Worm (Caenorhabditis elegans) whole organism, L1 larva: ENCODE measurements around the gene clec-26.
A peak's percentile ranks its signal among the peaks of the same experiment; 100 is the strongest.

ENCODE experiments used
- C16A3.4 ChIP-seq: fragments of 150-350 bp; optimal IDR thresholded peaks from 2 replicates; lab custom pipeline; 2014; ENCODE audit warnings: missing biosample characterization, missing genetic modification characterization
- F16B12.6 ChIP-seq: fragments of 150-350 bp; optimal IDR thresholded peaks from 2 replicates; lab custom pipeline; 2014; ENCODE audit warnings: missing biosample characterization, missing genetic modification characterization
- Y116A8C.19 ChIP-seq: sonication (generic microtip); optimal IDR thresholded peaks from 2 replicates; lab custom pipeline; 2016; ENCODE audit warnings: missing compliant biosample characterization, missing genetic modification characterization, borderline replicate concordance
- aha-1 ChIP-seq: fragments of 150-350 bp; optimal IDR thresholded peaks from 2 replicates; lab custom pipeline; 2014; ENCODE audit warnings: missing biosample characterization, missing genetic modification characterization
- ceh-63 ChIP-seq: fragments of 200-800 bp; sonication (Bioruptor generic); optimal IDR thresholded peaks from 2 replicates; lab custom pipeline; 2018; ENCODE audit warnings: mild to moderate bottlenecking, missing genetic modification characterization, missing compliant biosample characterization
- egl-27 ChIP-seq, 2 experiments: fragments of 150-350 bp in 1 of 2; sonication (generic microtip); optimal IDR thresholded peaks; 3 replicates each; lab custom pipeline; 2017 to 2018; ENCODE audit warnings: missing biosample characterization in 2 of 2, missing genetic modification characterization in 2 of 2, missing genetic modification reagents in 2 of 2
- elt-2 ChIP-seq: sonication (generic microtip); optimal IDR thresholded peaks from 2 replicates; lab custom pipeline; 2016; ENCODE audit warnings: missing genetic modification characterization, mild to moderate bottlenecking, inconsistent platforms, missing compliant biosample characterization, missing genetic modification reagents
- fkh-10 ChIP-seq: sonication (generic microtip); optimal IDR thresholded peaks from 2 replicates; lab custom pipeline; 2017; ENCODE audit warnings: missing biosample characterization, missing genetic modification reagents, missing genetic modification characterization
- fos-1 ChIP-seq: fragments of 150-350 bp; optimal IDR thresholded peaks from 2 replicates; lab custom pipeline; 2014; ENCODE audit warnings: missing biosample characterization, missing genetic modification characterization
- hlh-17 ChIP-seq: fragments of 200-800 bp; sonication (Bioruptor generic); optimal IDR thresholded peaks from 2 replicates; lab custom pipeline; 2018; ENCODE audit warnings: missing genetic modification characterization, mild to moderate bottlenecking, missing compliant biosample characterization, moderate library complexity, borderline replicate concordance
- hlh-4 ChIP-seq: sonication (generic microtip); optimal IDR thresholded peaks from 2 replicates; lab custom pipeline; 2016; ENCODE audit warnings: mild to moderate bottlenecking, missing genetic modification characterization, missing compliant biosample characterization
- hpl-2 ChIP-seq: fragments of 150-350 bp; optimal IDR thresholded peaks from 2 replicates; lab custom pipeline; 2014; ENCODE audit warnings: missing biosample characterization, missing genetic modification reagents, missing genetic modification characterization
- isw-1 ChIP-seq: fragments of 200-800 bp; sonication (Bioruptor generic); IDR thresholded peaks from 2 replicates; pipeline ENCODE4 v1.3.6; 2022; ENCODE audit warnings: missing genetic modification characterization, missing compliant biosample characterization
- jun-1 ChIP-seq: fragments of 150-350 bp; optimal IDR thresholded peaks from 2 replicates; lab custom pipeline; 2014; ENCODE audit warnings: missing biosample characterization, missing genetic modification reagents, missing genetic modification characterization
- lin-14 ChIP-seq: fragments of 200-800 bp; sonication (Bioruptor generic); optimal IDR thresholded peaks from 2 replicates; lab custom pipeline; 2018; ENCODE audit warnings: mild to moderate bottlenecking, missing genetic modification characterization, moderate library complexity, missing compliant biosample characterization
- lin-15B ChIP-seq: fragments of 150-350 bp; sonication (generic microtip); optimal IDR thresholded peaks from 3 replicates; lab custom pipeline; 2014; ENCODE audit warnings: missing biosample characterization, missing genetic modification characterization
- lin-35 ChIP-seq, 2 experiments: fragments of 150-350 bp; optimal IDR thresholded peaks; 2 replicates each; lab custom pipeline; 2014; ENCODE audit warnings: missing biosample characterization in 2 of 2, missing genetic modification characterization in 2 of 2, missing genetic modification reagents in 2 of 2
- lir-3 ChIP-seq: sonication (generic microtip); optimal IDR thresholded peaks from 2 replicates; lab custom pipeline; 2016; ENCODE audit warnings: mild to moderate bottlenecking, missing genetic modification characterization, moderate library complexity, missing compliant biosample characterization; ENCODE audit not compliant: poor library complexity
- lsy-2 ChIP-seq, 2 experiments: fragments of 150-350 bp; optimal IDR thresholded peaks; 2 replicates each; lab custom pipeline; 2014; ENCODE audit warnings: missing biosample characterization in 2 of 2, missing genetic modification characterization in 2 of 2
- mab-9 ChIP-seq: fragments of 200-800 bp; sonication (Bioruptor generic); IDR thresholded peaks from 2 replicates; pipeline ENCODE4 v1.3.6; 2022; ENCODE audit warnings: missing genetic modification reagents, missing genetic modification characterization, missing compliant biosample characterization
- nhr-11 ChIP-seq: fragments of 150-350 bp; optimal IDR thresholded peaks from 2 replicates; lab custom pipeline; 2014; ENCODE audit warnings: missing biosample characterization, missing genetic modification characterization
- nhr-20 ChIP-seq: sonication (generic microtip); optimal IDR thresholded peaks from 2 replicates; lab custom pipeline; 2016; ENCODE audit warnings: mild to moderate bottlenecking, missing genetic modification characterization, missing compliant biosample characterization
- nhr-237 ChIP-seq: fragments of 150-350 bp; optimal IDR thresholded peaks from 2 replicates; lab custom pipeline; 2014; ENCODE audit warnings: missing biosample characterization, missing genetic modification characterization
- nhr-28 ChIP-seq: fragments of 150-350 bp; optimal IDR thresholded peaks from 2 replicates; lab custom pipeline; 2014; ENCODE audit warnings: missing biosample characterization, missing genetic modification characterization
- nhr-76 ChIP-seq: sonication (generic microtip); optimal IDR thresholded peaks from 2 replicates; lab custom pipeline; 2017; ENCODE audit warnings: missing biosample characterization, missing genetic modification characterization
- nhr-85 ChIP-seq: sonication (generic microtip); peaks from one replicate; lab custom pipeline; 2016; ENCODE audit warnings: missing genetic modification characterization, inconsistent platforms, missing compliant biosample characterization
- pag-3 ChIP-seq: sonication (generic microtip); optimal IDR thresholded peaks from 2 replicates; lab custom pipeline; 2017; ENCODE audit warnings: missing genetic modification characterization, mild to moderate bottlenecking, missing compliant biosample characterization, antibody characterized with exemption, borderline replicate concordance; ENCODE audit not compliant: insufficient read depth
- pqm-1 ChIP-seq: sonication (generic microtip); optimal IDR thresholded peaks from 3 replicates; lab custom pipeline; 2017; ENCODE audit warnings: missing biosample characterization, missing genetic modification characterization
- skn-1 ChIP-seq: fragments of 150-350 bp; optimal IDR thresholded peaks from 2 replicates; lab custom pipeline; 2014; ENCODE audit warnings: missing biosample characterization, missing genetic modification characterization
- snpc-4 ChIP-seq: fragments of 150-350 bp; optimal IDR thresholded peaks from 2 replicates; lab custom pipeline; 2014; ENCODE audit warnings: missing biosample characterization, missing genetic modification characterization
- snu-23 ChIP-seq: sonication (generic microtip); optimal IDR thresholded peaks from 2 replicates; lab custom pipeline; 2016; ENCODE audit warnings: missing genetic modification characterization, missing compliant biosample characterization
- sox-4 ChIP-seq: sonication (generic microtip); optimal IDR thresholded peaks from 2 replicates; lab custom pipeline; 2016; ENCODE audit warnings: missing genetic modification characterization, missing compliant biosample characterization
- sup-37 ChIP-seq: fragments of 200-800 bp; sonication (Bioruptor generic); optimal IDR thresholded peaks from 2 replicates; lab custom pipeline; 2018; ENCODE audit warnings: mild to moderate bottlenecking, missing genetic modification characterization, missing compliant biosample characterization
- swsn-7 ChIP-seq: sonication (generic microtip); optimal IDR thresholded peaks from 2 replicates; lab custom pipeline; 2016; ENCODE audit warnings: missing genetic modification characterization, missing compliant biosample characterization
- unc-130 ChIP-seq: fragments of 150-350 bp; optimal IDR thresholded peaks from 2 replicates; lab custom pipeline; 2017; ENCODE audit warnings: missing biosample characterization, missing genetic modification characterization, inconsistent platforms
- unc-30 ChIP-seq: sonication (generic microtip); optimal IDR thresholded peaks from 2 replicates; lab custom pipeline; 2017; ENCODE audit warnings: missing biosample characterization, missing genetic modification characterization
- unc-62 ChIP-seq: fragments of 150-350 bp; optimal IDR thresholded peaks from 2 replicates; lab custom pipeline; 2014; ENCODE audit warnings: missing biosample characterization, missing genetic modification reagents, missing genetic modification characterization
- vab-15 ChIP-seq: sonication (generic microtip); optimal IDR thresholded peaks from 2 replicates; lab custom pipeline; 2017; ENCODE audit warnings: missing genotype, mild to moderate bottlenecking, missing genetic modification characterization, missing compliant biosample characterization

The clec-26 gene

DNA sequence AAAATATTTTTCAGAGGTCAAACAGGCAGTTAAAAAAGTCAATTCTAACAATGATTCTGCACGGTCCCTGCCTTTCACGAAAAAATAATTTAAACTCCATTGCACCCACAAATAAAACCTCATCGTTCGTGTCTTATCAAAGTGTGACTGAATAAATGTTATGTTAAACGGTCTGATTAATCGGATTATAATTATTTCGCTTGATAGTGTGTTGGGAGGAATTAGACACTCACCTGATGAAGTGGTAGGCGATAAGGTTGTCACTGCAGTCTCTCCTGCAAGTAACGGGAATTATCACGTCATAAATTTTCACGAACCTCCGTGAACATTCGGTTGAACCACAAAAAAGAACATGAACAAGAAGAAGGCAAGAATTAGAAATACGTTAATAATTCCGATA is 8.1 kb upstream of the clec-26 start:
- TF ChIP-seq lin-35 (GFP tag; optimal IDR thresholded peaks at IDR 0.05; lab: Kevin White, UChicago) (peak in 1 of 2 experiments; percentile 14), jun-1 (peak; percentile 8), egl-27 (tag; optimal IDR thresholded peaks at IDR 0.05; lab: Kevin White, UChicago) (no peak), lin-14 (GFP tag; lab: Kevin White, UChicago) (no peak), hlh-4 (tag; lab: Kevin White, UChicago) (no peak), unc-130 (tag; lab: Kevin White, UChicago) (no peak), mab-9 (GFP tag; lab: Robert Waterston, UW) (no peak), nhr-28 (tag; lab: Kevin White, UChicago) (no peak), elt-2 (peak; percentile 91), swsn-7 (no peak), vab-15 (tag; lab: Kevin White, UChicago) (no peak), isw-1 (no peak), unc-62 (GFP tag; lab: Kevin White, UChicago) (no peak), lin-15B (tag; lab: Kevin White, UChicago) (no peak), snpc-4 (no peak), unc-30 (tag; lab: Kevin White, UChicago) (no peak), fos-1 (tag; lab: Kevin White, UChicago) (no peak), nhr-85 (tag; lab: Kevin White, UChicago) (no peak), nhr-20 (tag; lab: Kevin White, UChicago) (no peak), Y116A8C.19 (tag; lab: Kevin White, UChicago) (no peak), lir-3 (tag; lab: Kevin White, UChicago) (no peak), sox-4 (no peak)

DNA sequence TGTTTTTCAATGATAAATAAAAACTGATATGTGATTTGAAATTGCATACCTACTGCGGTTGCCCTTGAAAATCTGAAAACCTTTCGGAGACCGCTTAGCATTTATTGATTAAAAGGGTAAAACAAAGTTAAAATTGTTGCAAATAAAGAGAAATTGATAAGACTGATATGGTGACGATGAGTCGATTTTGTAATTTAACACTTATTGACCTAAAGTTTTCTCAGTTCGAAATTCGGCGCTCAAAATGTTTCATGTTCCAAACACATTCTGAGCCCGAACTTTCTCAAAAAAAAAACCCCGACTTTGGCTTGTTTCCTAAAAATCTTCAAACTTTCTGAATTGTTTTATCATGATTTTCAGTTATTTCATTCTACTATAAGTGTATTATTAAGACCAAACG is 7.5 kb upstream of the clec-26 start, which contains the start of gene clec-40:
clec-40 (minus strand) TSS at position 101 of the 400 bp plus-strand sequence.
- TF ChIP-seq lsy-2 (tag; optimal IDR thresholded peaks at IDR 0.05; lab: Kevin White, UChicago): no peak
- TF ChIP-seq hpl-2 (GFP tag; lab: Kevin White, UChicago): no peak
- no peak for TF ChIP-seq aha-1 (tag; lab: Kevin White, UChicago)
- no peak for TF ChIP-seq pag-3 (tag; lab: Kevin White, UChicago)
- no peak for TF ChIP-seq nhr-11 (tag; lab: Kevin White, UChicago)
- no peak for TF ChIP-seq pqm-1 (tag; lab: Kevin White, UChicago)
- no peak for TF ChIP-seq hlh-17 (GFP tag; lab: Kevin White, UChicago)
- no peak for TF ChIP-seq unc-30 (tag; lab: Kevin White, UChicago)
- no peak for TF ChIP-seq unc-130 (tag; lab: Kevin White, UChicago)
- TF ChIP-seq snu-23 (GFP tag; lab: Kevin White, UChicago): no peak
- no peak for TF ChIP-seq swsn-7
- TF ChIP-seq sup-37: no peak
- no peak for TF ChIP-seq mab-9 (GFP tag; lab: Robert Waterston, UW)
- TF ChIP-seq skn-1: no peak
- no peak for TF ChIP-seq F16B12.6
- no peak for TF ChIP-seq ceh-63 (GFP tag; lab: Kevin White, UChicago)
- TF ChIP-seq egl-27 (tag; optimal IDR thresholded peaks at IDR 0.05; lab: Kevin White, UChicago): no peak
- TF ChIP-seq C16A3.4 (tag; lab: Kevin White, UChicago): no peak
- TF ChIP-seq fkh-10 (GFP tag; lab: Kevin White, UChicago): no peak

DNA sequence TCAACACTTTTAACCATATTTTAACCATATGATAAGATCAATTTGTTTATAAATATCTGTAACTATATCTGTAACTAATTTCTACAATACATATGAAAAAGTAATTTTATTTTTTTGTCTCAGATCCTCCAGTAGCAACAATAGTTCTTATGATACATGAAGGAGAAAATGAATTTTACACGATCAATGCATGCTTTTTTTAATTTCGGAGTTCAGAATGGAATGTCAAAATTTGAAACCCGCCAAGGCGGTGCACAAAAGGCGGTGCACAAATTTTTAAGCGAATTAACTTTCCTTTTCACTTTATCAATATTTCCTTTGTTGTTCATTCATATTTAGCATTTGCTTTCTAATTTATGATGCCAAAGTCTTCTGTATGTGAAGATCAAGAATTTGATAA is 5.5 kb upstream of the clec-26 start, which contains the start of gene clec-25:
clec-25 (plus strand) TSS at position 301 of the 400 bp plus-strand sequence.
- no peak for TF ChIP-seq jun-1
- TF ChIP-seq nhr-237 (tag; lab: Kevin White, UChicago): no peak
- no peak for TF ChIP-seq unc-62 (GFP tag; lab: Kevin White, UChicago)
- no peak for TF ChIP-seq hlh-17 (GFP tag; lab: Kevin White, UChicago)
- TF ChIP-seq nhr-76 (tag; lab: Kevin White, UChicago): no peak
- TF ChIP-seq sup-37: no peak
- TF ChIP-seq, all 84 proteins: peak for 0
